Worm (Caenorhabditis elegans): ENCODE data around the gene F10E9.11.

The F10E9.11 gene

DNA sequence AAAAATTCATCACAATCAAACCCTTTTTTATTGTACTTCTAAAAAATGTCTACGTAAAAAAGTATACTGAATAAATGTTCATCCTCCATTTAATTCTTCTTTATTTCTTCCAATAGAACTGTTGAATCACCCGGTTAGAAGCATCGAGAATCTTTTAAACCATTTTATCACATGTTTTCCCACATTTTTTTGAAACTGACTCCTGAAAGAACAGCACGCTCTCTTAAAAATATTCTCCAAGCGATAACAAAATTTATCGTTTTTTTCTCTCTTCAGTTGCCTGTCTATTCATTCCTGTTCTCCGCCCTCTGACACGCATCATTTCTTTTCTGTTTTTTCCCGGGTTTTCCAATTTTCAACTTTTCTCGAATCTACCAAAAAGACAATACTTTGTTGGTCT is 5.4 kb upstream of the F10E9.11 start, which contains the start of gene F10E9.12:
Gene F10E9.12 (plus strand): TSS at position 131 of the 400 bp plus-strand sequence.
- TF ChIP-seq unc-62 (GFP tag; optimal IDR thresholded peaks at IDR 0.05) = no peak

DNA sequence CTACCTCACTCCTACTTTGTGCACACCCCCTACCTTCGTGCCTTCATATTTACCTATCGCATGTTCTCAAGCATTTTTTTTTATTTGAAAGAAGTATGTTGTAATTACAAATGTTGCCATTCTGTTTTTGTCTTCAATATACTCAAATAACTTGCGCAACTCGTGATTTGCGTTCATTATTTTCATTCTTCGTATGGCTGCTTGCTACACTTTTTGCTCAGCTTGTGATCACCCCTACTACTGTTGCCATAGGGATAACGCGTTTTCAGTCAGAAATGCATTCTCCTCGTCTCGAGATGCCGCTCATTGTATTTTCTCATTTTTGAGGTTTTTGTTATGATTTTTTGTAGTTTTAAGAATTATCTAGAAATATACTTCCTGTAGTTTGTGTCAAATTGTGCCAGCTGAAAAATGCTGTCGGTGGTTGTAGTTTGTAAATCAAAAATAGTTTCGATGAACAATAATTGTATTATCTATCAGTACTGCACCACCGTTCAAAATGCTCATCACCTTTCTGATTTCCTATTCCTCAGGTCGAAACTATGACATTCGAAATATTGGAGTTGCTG is 3.7 kb upstream of the F10E9.11 start, which contains the start of gene F10E9.1:
Gene F10E9.1 (plus strand): TSS at position 519 of the 569 bp plus-strand sequence.
- no peak for TF ChIP-seq unc-62 (GFP tag; optimal IDR thresholded peaks at IDR 0.05)

DNA sequence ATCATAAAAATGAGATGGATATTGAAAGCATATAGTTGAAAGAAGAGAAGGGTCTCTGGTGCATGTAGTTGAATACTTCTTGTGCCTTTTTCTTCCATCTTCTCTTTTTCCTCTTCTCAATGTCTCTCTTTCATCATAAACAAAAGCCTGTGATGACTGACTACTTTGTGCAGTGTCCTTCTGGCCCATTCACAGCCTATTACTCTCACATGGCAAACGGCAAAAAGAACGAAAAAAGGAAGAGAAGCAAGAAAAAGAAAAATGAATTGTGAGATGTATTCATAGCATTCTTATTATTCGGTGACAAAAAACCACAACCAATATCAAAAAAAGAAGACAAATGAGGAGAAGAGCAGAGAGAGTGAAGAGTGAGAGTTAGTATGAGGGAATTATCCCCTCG is 2.2 kb upstream of the F10E9.11 start:
- TF ChIP-seq unc-62 (GFP tag; optimal IDR thresholded peaks at IDR 0.05) = no peak

DNA sequence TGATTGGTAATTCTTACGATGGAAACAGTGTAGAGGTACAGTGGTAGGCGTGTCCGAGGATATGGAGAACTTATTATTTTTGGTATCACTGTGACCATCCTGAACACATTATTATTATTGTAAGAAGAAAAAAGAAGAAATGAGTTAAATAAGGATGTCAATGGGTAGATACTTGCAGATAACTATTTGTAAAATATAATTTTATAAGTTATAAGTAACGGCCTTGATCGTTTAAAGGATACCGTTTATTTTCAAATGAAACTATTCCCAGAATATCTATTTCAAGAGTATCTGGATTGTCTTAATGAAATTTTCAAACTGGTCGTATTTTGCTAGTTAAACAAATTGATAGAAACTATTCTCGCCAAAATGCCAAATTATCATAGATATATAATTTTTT is 1.1 kb upstream of the F10E9.11 start, which contains the start of gene F10E9.10:
Gene F10E9.10 (minus strand): TSS at position 101 of the 400 bp plus-strand sequence.
- no peak for TF ChIP-seq unc-62 (GFP tag; optimal IDR thresholded peaks at IDR 0.05)

DNA sequence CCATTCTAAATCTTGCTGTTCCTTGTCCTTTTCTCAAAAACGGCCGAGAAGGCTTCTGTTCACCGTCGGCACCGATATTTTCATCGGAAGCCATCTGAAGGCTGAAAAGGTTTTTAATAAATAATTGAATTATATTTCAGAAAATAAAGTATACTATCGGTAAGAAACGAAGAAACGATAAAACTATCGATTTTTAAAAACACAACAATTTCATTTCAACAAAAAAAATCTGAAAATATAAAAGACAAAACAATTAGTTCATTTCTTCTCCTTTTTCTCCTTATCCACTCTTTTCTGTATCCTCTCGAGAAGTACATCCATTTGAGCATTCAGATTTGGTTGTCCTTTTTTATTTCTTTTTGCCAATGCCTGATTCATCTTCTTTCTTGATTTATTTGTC is 572 bp downstream of the F10E9.11 start, which contains the start of gene sas-4:
Gene sas-4 (minus strand): TSS at position 101 of the 400 bp plus-strand sequence.
- TF ChIP-seq unc-62 (GFP tag; optimal IDR thresholded peaks at IDR 0.05) = no peak

DNA sequence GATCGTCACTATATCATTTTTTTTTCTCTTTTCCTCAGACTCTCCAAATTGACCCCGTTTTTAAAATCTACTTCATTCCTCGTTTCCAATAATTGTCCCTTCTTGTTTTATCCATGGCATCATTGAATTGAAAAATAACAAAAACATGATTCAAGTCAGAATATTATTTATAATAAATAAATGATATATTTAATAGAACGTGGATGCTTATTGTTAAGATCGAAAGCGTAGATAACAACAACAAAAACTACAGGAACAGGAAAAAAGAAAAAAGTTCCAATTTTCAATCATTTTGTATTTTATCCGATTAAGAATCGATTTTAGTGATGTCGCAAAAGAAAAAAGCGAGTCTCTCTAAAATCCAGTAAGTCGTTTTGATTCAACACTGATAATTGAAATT is 6.7 kb downstream of the F10E9.11 start, which contains the start of gene F10E9.2:
Gene F10E9.2 (plus strand): TSS at position 301 of the 400 bp plus-strand sequence.
- TF ChIP-seq unc-62 (GFP tag; optimal IDR thresholded peaks at IDR 0.05) = no peak

DNA sequence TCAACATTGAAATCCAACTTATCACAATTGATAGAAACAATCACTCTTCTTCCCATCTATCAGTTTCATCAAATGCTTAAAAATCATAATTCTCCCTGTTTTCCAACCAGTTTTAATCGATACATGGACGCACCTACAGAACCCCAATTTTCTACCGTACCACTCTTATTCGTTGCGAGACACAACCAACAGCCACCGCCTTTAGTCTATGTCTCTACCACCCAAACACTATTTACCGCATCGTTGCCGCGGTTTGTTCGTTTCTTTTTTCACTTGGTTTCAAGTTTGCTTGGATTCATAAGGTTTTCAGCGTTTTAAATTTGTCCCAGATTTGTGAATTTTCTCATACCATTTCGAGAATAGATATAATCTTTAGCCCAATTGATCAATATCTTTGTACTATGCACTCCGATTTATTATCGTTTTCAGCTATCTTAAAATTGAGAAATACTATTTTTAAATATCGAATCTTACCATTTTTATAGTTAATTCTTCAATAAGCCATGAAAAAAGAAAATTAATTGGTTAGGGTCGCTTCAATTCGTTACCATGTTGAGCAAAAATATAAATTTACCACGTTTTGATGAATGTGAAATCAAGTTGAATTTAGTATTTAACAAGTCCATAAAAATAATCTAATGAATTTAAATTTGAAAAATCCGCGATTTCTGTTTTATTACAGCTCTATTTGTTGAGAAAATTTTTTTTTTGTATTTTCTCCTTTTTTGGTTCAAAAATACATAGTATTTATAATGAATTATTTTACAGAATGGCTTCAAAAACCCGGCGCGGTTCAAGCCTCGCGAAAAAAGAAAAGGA is 8.6 kb downstream of the F10E9.11 start, which contains the start of gene F10E9.3:
Gene F10E9.3 (plus strand): TSS at position 769 of the 819 bp plus-strand sequence.
- TF ChIP-seq unc-62 (GFP tag; optimal IDR thresholded peaks at IDR 0.05) = no peak

DNA sequence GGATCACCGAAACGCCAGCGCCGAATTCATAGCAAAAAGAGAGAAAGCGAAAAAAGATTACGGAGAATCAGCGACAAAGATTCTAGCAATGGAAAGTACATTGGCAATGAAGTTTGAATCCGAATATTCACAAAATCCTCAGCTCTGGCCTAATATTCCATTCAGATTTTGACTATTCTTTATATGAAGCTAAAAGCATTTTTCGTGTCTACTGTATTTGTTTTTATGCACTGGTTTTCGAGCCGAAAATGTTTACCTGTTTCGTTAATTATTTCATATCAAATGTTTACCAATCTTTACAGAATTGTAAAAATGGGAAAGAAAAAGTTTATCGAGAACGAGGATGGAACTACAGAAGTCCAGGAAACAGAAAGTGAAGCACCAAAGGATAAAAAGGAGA is 10.8 kb downstream of the F10E9.11 start, which contains the start of gene F10E9.4:
Gene F10E9.4 (plus strand): TSS at position 301 of the 400 bp plus-strand sequence.
- TF ChIP-seq unc-62 (GFP tag; optimal IDR thresholded peaks at IDR 0.05) = no peak

DNA sequence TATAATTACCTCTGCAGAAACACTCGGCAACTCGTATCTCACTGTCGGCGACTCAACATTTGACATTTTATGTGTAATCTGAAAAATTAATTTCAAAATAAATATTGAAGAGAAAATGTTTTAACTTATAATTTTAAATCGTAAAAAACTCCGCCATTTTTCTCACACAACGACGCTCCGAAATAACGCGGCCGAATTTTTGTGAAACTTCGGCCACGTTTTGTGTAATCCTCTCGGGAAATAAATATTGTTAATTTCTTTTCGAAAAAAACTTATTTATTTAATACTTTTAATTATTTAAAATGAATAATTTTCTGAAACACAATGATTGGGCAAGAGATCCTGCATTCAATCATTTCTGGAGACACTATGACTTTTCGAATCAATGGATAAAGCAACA is 11.7 kb downstream of the F10E9.11 start, which contains the start of the genes F10E9.7 and F10E9.5:
Gene F10E9.7 (minus strand): TSS at position 86 of the 400 bp plus-strand sequence.
Gene F10E9.5 (plus strand): TSS at position 237 of the 400 bp plus-strand sequence.
- no peak for TF ChIP-seq unc-62 (GFP tag; optimal IDR thresholded peaks at IDR 0.05)

DNA sequence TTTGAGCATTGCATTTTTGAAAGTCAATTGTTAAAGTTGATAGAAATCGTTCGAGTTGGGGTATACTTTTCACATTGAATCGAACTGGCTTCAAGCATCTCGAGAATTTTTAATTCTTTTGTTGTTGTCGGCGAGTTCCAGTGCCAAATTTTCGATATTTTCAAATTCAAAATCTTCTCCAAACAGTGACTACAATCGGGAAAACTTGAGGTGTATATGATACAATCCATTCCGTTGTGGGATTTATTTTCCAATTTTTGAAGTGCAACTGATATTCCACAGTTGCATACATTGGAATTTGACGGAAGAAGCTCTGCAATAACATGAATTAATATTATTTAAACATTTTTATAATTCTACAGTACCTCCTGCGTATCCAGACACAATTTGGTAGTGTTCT is 13.2 kb downstream of the F10E9.11 start:
- TF ChIP-seq unc-62 (GFP tag; optimal IDR thresholded peaks at IDR 0.05) = no peak

DNA sequence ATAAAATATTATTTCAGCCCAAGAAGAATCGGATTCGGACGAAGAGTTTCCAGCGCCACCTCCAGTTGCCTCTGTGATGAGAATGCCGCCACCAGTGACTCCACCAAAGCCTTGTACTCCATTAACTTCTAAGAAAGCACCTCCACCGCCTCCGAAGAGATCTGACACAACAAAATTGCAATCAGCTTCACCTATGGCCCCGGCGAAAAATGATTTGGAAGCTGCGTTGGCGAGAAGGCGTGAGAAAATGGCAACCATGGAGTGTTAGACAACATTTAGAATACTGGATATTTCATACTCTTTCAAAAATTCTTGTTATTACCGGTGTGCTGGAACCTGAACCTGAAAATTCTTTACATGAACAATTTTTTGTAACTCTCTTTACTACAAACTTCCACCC is 13.8 kb downstream of the F10E9.11 start:
- TF ChIP-seq unc-62 (GFP tag; optimal IDR thresholded peaks at IDR 0.05) = no peak

DNA sequence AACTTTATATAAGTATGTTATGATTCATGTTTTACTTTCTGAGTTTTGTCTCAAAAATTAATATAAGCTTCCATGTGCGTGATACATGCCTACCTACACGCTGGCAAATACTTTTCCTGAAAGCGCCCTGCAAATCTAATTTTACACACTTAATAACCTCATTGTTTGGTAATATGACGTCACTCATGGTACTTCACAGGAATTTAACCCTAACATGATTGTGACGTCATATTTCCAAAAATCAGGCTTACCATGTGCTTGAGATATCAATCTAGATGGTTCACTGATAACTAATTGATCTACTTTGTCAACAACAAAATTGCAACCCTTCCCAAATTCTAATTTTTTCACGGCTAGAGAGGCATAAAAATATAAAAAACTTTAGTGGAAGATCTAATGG is 15.6 kb downstream of the F10E9.11 start:
- no peak for TF ChIP-seq unc-62 (GFP tag; optimal IDR thresholded peaks at IDR 0.05)

DNA sequence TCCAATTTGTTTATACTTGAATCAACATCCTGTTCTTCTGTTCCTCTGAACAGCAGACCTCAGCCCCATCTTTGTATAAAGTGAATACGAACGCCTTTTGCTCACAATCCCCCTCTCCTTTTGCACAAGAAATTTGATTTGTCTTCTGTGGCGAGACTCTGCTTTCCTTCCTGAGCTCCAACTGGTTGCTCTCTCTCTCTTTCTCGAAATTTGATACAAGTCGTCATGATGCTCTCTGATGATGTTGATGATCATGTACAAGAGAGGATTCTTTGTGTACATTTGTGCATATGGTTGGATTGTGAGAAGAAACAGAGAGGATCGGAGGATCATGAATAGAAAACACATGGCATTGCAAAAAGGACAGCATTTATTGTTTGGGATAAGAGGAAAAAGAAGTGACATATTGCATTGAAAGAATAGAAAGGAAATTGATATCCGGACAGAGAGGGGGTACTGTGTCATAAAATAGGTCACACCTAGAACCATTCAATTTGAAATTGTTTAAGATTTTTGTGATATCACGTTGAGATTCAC is 18.1 kb downstream of the F10E9.11 start:
- no peak for TF ChIP-seq unc-62 (GFP tag; optimal IDR thresholded peaks at IDR 0.05)

DNA sequence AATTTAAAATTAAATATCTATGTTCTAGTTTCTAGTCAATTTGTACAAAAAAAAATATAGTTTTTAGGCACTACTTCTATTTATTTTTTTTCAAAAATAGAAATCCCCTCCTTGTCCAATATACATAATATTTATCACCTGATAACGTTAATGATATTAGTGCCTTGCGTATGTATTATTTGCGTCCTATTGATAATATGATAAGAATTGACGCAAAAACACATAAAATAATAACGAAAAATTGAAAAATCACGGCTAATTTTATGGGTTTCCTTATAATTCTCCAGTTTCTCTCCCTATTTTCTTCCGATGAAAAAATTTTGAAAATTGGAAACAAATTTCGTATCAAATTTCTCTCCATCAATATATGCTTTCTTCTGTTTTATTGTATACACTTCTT is 19.3 kb downstream of the F10E9.11 start:
- no peak for TF ChIP-seq unc-62 (GFP tag; optimal IDR thresholded peaks at IDR 0.05)

DNA sequence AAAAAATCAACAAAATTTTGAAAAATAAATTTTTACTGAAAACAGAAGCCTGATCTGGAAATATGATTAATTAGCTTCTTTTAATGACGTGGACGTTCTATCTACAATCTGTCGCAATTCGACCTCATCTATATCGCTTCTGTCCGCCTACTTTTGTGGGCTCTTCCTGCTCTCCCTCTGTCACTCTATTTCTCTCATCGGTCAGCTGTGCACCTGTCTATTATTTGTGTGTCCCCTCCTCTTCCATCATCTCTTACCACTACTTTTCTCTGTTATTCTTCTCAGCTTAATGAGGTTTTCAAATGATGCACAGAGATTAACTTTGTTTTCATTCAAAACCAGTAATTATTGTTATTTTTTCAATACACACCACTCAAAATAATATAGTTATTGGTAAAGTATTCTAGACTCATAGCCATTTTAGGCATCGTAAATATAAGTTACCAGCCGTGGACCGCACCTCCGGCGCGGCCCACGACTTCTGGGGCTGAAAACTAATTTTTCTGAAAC is 19.9 kb downstream of the F10E9.11 start:
- no peak for TF ChIP-seq unc-62 (GFP tag; optimal IDR thresholded peaks at IDR 0.05)

Data from whole organism, dauer.